Worm (Caenorhabditis elegans) whole organism, L4 larva: ENCODE data around the gene W05H7.1.

Source experiments
- F44E2.7 ChIP-seq: fragments of 200-800 bp; sonication (Bioruptor generic); IDR thresholded peaks from 2 replicates; pipeline ENCODE4 v2.1.2; 2022; ENCODE audit warnings: missing genetic modification characterization, missing compliant biosample characterization
- R02D3.7 ChIP-seq: fragments of 150-350 bp; sonication (generic microtip); optimal IDR thresholded peaks from 3 replicates; lab custom pipeline; 2014; ENCODE audit warnings: missing biosample characterization, missing genetic modification characterization
- ama-1 ChIP-seq: fragments of 150-350 bp; optimal IDR thresholded peaks from 2 replicates; lab custom pipeline; 2014; ENCODE audit warnings: inconsistent platforms, mixed read lengths
- daf-8 ChIP-seq: fragments of 200-800 bp; sonication (Bioruptor generic); IDR thresholded peaks from 2 replicates; pipeline ENCODE4 v1.3.6; 2022; ENCODE audit warnings: missing genetic modification characterization, missing compliant biosample characterization
- lin-13 ChIP-seq: fragments of 150-350 bp; optimal IDR thresholded peaks from 2 replicates; lab custom pipeline; 2014; ENCODE audit warnings: missing biosample characterization, missing genetic modification reagents, missing genetic modification characterization
- lsy-2 ChIP-seq, 2 experiments: fragments of 150-350 bp in 1 of 2; sonication (generic microtip) in 1 of 2; optimal IDR thresholded peaks; 2 replicates each; lab custom pipeline; 2014 to 2017; ENCODE audit warnings: missing biosample characterization in 2 of 2, missing genetic modification characterization in 2 of 2
- mep-1 ChIP-seq: fragments of 150-350 bp; sonication (generic microtip); optimal IDR thresholded peaks from 3 replicates; lab custom pipeline; 2014; ENCODE audit warnings: missing biosample characterization, missing genetic modification characterization
- nhr-11 ChIP-seq: fragments of 150-350 bp; optimal IDR thresholded peaks from 2 replicates; lab custom pipeline; 2014; ENCODE audit warnings: missing biosample characterization, missing genetic modification characterization
- nhr-25 ChIP-seq: sonication (generic microtip); optimal IDR thresholded peaks from 2 replicates; lab custom pipeline; 2017; ENCODE audit warnings: missing genetic modification characterization, mild to moderate bottlenecking, missing compliant biosample characterization, antibody characterized with exemption, moderate library complexity, borderline replicate concordance; ENCODE audit not compliant: insufficient read depth
- nhr-28 ChIP-seq: fragments of 150-350 bp; optimal IDR thresholded peaks from 2 replicates; lab custom pipeline; 2014; ENCODE audit warnings: missing biosample characterization, missing genetic modification characterization
- set-16 ChIP-seq: fragments of 200-800 bp; sonication (Bioruptor generic); IDR thresholded peaks from 2 replicates; pipeline ENCODE4 v1.3.6; 2022; ENCODE audit warnings: missing genetic modification reagents, missing genetic modification characterization, missing compliant biosample characterization
- snpc-4 ChIP-seq: fragments of 150-350 bp; optimal IDR thresholded peaks from 2 replicates; lab custom pipeline; 2014; ENCODE audit warnings: missing biosample characterization, missing genetic modification characterization
- spr-1 ChIP-seq: sonication (generic microtip); optimal IDR thresholded peaks from 2 replicates; lab custom pipeline; 2016; ENCODE audit warnings: mild to moderate bottlenecking, missing genetic modification characterization, missing compliant biosample characterization
- ztf-11 ChIP-seq: fragments of 150-350 bp; optimal IDR thresholded peaks from 2 replicates; lab custom pipeline; 2014; ENCODE audit warnings: missing biosample characterization, missing genetic modification characterization

DNA sequence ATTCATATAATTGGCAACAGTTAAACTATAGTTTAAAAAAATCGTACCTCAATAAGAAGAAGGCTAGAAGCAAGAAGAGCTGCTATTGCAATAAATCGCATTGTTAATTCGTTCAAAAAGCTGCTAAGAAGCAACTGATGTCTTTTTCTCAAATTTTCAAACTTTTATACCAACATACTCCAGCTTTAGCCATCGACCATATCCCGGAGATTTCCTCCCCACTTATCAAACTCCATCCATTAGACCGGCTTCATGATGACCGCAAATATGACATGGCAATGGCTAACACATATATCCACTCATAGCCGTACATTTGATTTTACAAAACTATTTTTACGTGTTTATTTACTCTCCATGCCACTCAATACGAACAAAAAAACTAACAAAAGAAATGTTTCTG lies 40.0 kb upstream of the W05H7.1 start, which contains the start of gene abu-2:
- TF ChIP-seq lin-13 (GFP tag; lab: Kevin White, UChicago), result no peak
- no peak for TF ChIP-seq nhr-11 (tag; lab: Kevin White, UChicago)
- no peak for TF ChIP-seq spr-1 (tag; lab: Kevin White, UChicago)
- no peak for TF ChIP-seq ztf-11 (tag; lab: Kevin White, UChicago)
- no peak for TF ChIP-seq snpc-4 (tag; lab: Kevin White, UChicago)
- TF ChIP-seq R02D3.7 (tag; lab: Kevin White, UChicago), result no peak
- TF ChIP-seq F44E2.7, result no peak
- no peak for TF ChIP-seq set-16
- no peak for TF ChIP-seq nhr-28 (tag; lab: Kevin White, UChicago)
- TF ChIP-seq ama-1 (lab: Kevin White, UChicago), result no peak
- no peak for TF ChIP-seq lsy-2 (tag; optimal IDR thresholded peaks at IDR 0.05; lab: Kevin White, UChicago)
- TF ChIP-seq mep-1 (tag; lab: Kevin White, UChicago), result no peak
- TF ChIP-seq daf-8, result no peak
- TF ChIP-seq nhr-25 (tag; lab: Kevin White, UChicago), result no peak
